Worm (Caenorhabditis elegans) whole organism, L1 larva: ENCODE data around the gene Y73B6BL.29.

ENCODE experiments used
- dpl-1 ChIP-seq, 3 experiments: fragments of 150-350 bp in 2 of 3; sonication (generic microtip) in 1 of 3; optimal IDR thresholded peaks; 2 replicates each; lab custom pipeline; 2014 to 2017; ENCODE audit warnings: missing biosample characterization in 3 of 3, missing genetic modification characterization in 3 of 3, missing genetic modification reagents in 3 of 3
- elt-3 ChIP-seq, 6 experiments: fragments of 150-350 bp in 1 of 6; sonication (generic microtip); optimal IDR thresholded peaks; 2 replicates each; lab custom pipeline; 2017 to 2018; ENCODE audit warnings: missing biosample characterization in 6 of 6, missing genetic modification characterization in 6 of 6, inconsistent platforms in 1 of 6
- jun-1 ChIP-seq: fragments of 150-350 bp; optimal IDR thresholded peaks from 2 replicates; lab custom pipeline; 2014; ENCODE audit warnings: missing biosample characterization, missing genetic modification reagents, missing genetic modification characterization
- nhr-11 ChIP-seq: fragments of 150-350 bp; optimal IDR thresholded peaks from 2 replicates; lab custom pipeline; 2014; ENCODE audit warnings: missing biosample characterization, missing genetic modification characterization
- skn-1 ChIP-seq: fragments of 150-350 bp; optimal IDR thresholded peaks from 2 replicates; lab custom pipeline; 2014; ENCODE audit warnings: missing biosample characterization, missing genetic modification characterization
- snu-23 ChIP-seq: sonication (generic microtip); optimal IDR thresholded peaks from 2 replicates; lab custom pipeline; 2016; ENCODE audit warnings: missing genetic modification characterization, missing compliant biosample characterization

DNA sequence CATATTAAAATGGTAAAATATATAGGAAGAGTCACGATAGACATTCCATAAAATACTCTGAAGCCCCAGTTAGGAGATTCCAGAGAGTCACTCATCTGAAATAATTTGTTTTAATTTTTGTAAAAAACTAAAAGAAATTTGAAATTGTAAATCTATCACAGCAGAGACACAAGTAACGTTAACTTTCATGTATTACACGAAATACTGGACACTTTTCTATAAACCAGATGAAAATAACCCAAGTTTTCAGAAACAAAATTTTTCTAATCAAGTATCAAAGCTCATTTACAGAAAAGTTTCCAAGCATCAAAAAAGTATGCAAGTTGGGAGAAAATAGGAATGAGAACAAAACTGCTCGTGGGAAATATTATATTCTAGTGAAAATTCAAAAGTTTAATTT, 23.5 kb upstream of the Y73B6BL.29 start, which contains the start of gene srv-27:
- TF ChIP-seq dpl-1 (GFP tag; optimal IDR thresholded peaks at IDR 0.05; lab: Kevin White, UChicago) (no peak), snu-23 (GFP tag; lab: Kevin White, UChicago) (no peak), nhr-11 (no peak), jun-1 (no peak), skn-1 (tag; lab: Kevin White, UChicago) (no peak), elt-3 (tag; optimal IDR thresholded peaks at IDR 0.05; lab: Kevin White, UChicago) (no peak)
